Worm (Caenorhabditis elegans) whole organism, L4 larva: ENCODE results near the gene F54F12.1.

Source experiments
- F10B5.3 ChIP-seq: sonication (generic microtip); optimal IDR thresholded peaks from 2 replicates; lab custom pipeline; 2016; ENCODE audit warnings: mild to moderate bottlenecking, missing genetic modification characterization, missing compliant biosample characterization
- Y48G9A.11 ChIP-seq: fragments of 200-800 bp; sonication (Bioruptor generic); IDR thresholded peaks from 2 replicates; pipeline ENCODE4 v1.3.6; 2022; ENCODE audit warnings: missing genetic modification reagents, missing genetic modification characterization, missing compliant biosample characterization
- lin-39 ChIP-seq: fragments of 150-350 bp; optimal IDR thresholded peaks from 2 replicates; lab custom pipeline; 2014; ENCODE audit warnings: missing biosample characterization, missing genetic modification reagents, missing genetic modification characterization
- nhr-11 ChIP-seq: fragments of 150-350 bp; optimal IDR thresholded peaks from 2 replicates; lab custom pipeline; 2014; ENCODE audit warnings: missing biosample characterization, missing genetic modification characterization
- nhr-6 ChIP-seq: fragments of 150-350 bp; optimal IDR thresholded peaks from 2 replicates; lab custom pipeline; 2014; ENCODE audit warnings: missing biosample characterization, missing genetic modification characterization
- sdz-12 ChIP-seq: fragments of 200-800 bp; sonication (Bioruptor generic); optimal IDR thresholded peaks from 2 replicates; lab custom pipeline; 2018; ENCODE audit warnings: mild to moderate bottlenecking, missing genetic modification characterization, missing compliant biosample characterization
- unc-130 ChIP-seq: sonication (generic microtip); optimal IDR thresholded peaks from 2 replicates; lab custom pipeline; 2016; ENCODE audit warnings: missing genetic modification reagents, missing genetic modification characterization, missing compliant biosample characterization

DNA sequence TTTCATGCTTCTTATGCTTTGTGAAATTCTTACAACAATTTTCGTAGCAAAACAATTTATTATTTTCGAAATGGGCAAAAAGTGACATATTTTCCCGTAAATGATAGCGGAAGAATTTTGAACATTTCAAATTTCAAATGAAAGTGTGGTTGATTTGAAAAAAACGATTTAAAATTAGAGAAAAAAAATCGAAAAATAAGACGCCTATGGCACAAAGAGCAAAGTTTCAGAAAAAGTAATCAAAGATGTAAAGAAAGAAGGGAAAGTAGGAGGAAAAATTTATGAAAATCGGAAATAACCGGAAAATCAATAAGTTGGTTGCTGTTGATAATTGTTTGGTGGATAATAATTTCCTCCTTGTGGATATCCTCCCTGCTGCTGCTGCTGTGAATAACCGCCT, 32.2 kb upstream of the F54F12.1 start:
- TF ChIP-seq nhr-6 (tag; lab: Kevin White, UChicago) (no peak), Y48G9A.11 (no peak), unc-130 (GFP tag; lab: Kevin White, UChicago) (no peak), F10B5.3 (no peak), sdz-12 (GFP tag; lab: Kevin White, UChicago) (no peak), lin-39 (tag; lab: Kevin White, UChicago) (no peak), nhr-11 (no peak)
